Worm (Caenorhabditis elegans) whole organism, L4 larva: ENCODE data around the gene ndub-5.
A peak's percentile ranks its signal among the peaks of the same experiment; 100 is the strongest.

Experiments
- D1046.2 ChIP-seq: fragments of 200-800 bp; sonication (Bioruptor generic); IDR thresholded peaks from 2 replicates; pipeline ENCODE4 v1.3.6; 2022; ENCODE audit warnings: missing genetic modification characterization, missing compliant biosample characterization
- F26F4.8 ChIP-seq: fragments of 200-800 bp; sonication (Bioruptor generic); conservative IDR thresholded peaks from 2 replicates; pipeline ENCODE4 v1.3.6; 2022; ENCODE audit warnings: missing genetic modification characterization, missing compliant biosample characterization
- F44E2.7 ChIP-seq: fragments of 200-800 bp; sonication (Bioruptor generic); IDR thresholded peaks from 2 replicates; pipeline ENCODE4 v2.1.2; 2022; ENCODE audit warnings: missing genetic modification characterization, missing compliant biosample characterization
- F49E8.2 ChIP-seq: sonication (generic microtip); optimal IDR thresholded peaks from 2 replicates; lab custom pipeline; 2016; ENCODE audit warnings: missing compliant biosample characterization, mild to moderate bottlenecking, missing genetic modification characterization, borderline replicate concordance
- R02D3.7 ChIP-seq: fragments of 150-350 bp; sonication (generic microtip); optimal IDR thresholded peaks from 3 replicates; lab custom pipeline; 2014; ENCODE audit warnings: missing biosample characterization, missing genetic modification characterization
- T26A8.4 ChIP-seq: fragments of 200-800 bp; sonication (Bioruptor generic); IDR thresholded peaks from 2 replicates; pipeline ENCODE4 v1.3.6; 2022; ENCODE audit warnings: missing genetic modification characterization, missing compliant biosample characterization
- Y105C5A.15 ChIP-seq: fragments of 200-800 bp; sonication (Bioruptor generic); IDR thresholded peaks from 2 replicates; pipeline ENCODE4 v1.3.6; 2022; ENCODE audit warnings: missing genetic modification characterization, missing compliant biosample characterization
- Y48G9A.11 ChIP-seq: fragments of 200-800 bp; sonication (Bioruptor generic); IDR thresholded peaks from 2 replicates; pipeline ENCODE4 v1.3.6; 2022; ENCODE audit warnings: missing genetic modification reagents, missing genetic modification characterization, missing compliant biosample characterization
- ZK337.2 ChIP-seq: fragments of 200-800 bp; sonication (Bioruptor generic); IDR thresholded peaks from 2 replicates; pipeline ENCODE4 v1.3.6; 2022; ENCODE audit warnings: missing genetic modification reagents, missing genetic modification characterization, missing compliant biosample characterization
- ZK546.5 ChIP-seq, 2 experiments: sonication (generic microtip); optimal IDR thresholded peaks; 2 replicates each; lab custom pipeline; 2017; ENCODE audit warnings: missing biosample characterization in 2 of 2, missing genetic modification characterization in 2 of 2
- arid-1 ChIP-seq: fragments of 200-800 bp; sonication (Bioruptor generic); conservative IDR thresholded peaks from 2 replicates; pipeline ENCODE4 v1.3.6; 2022; ENCODE audit warnings: missing genetic modification reagents, missing genetic modification characterization, missing compliant biosample characterization
- attf-4 ChIP-seq: sonication (generic microtip); optimal IDR thresholded peaks from 3 replicates; lab custom pipeline; 2017; ENCODE audit warnings: missing biosample characterization, missing genetic modification characterization
- ceh-32 ChIP-seq: sonication (generic microtip); optimal IDR thresholded peaks from 2 replicates; lab custom pipeline; 2016; ENCODE audit warnings: mild to moderate bottlenecking, missing genetic modification characterization, missing compliant biosample characterization; ENCODE audit not compliant: poor library complexity
- ceh-62 ChIP-seq: sonication (generic microtip); optimal IDR thresholded peaks from 2 replicates; lab custom pipeline; 2017; ENCODE audit warnings: missing biosample characterization, missing genetic modification characterization
- ceh-82 ChIP-seq: sonication (generic microtip); optimal IDR thresholded peaks from 2 replicates; lab custom pipeline; 2017; ENCODE audit warnings: missing biosample characterization, missing genetic modification characterization
- ctbp-1 ChIP-seq: fragments of 200-800 bp; sonication (Bioruptor generic); IDR thresholded peaks from 2 replicates; pipeline ENCODE4 v1.3.6; 2022; ENCODE audit warnings: missing genetic modification reagents, missing genetic modification characterization, missing compliant biosample characterization
- daf-12 ChIP-seq: fragments of 150-350 bp; optimal IDR thresholded peaks from 2 replicates; lab custom pipeline; 2014; ENCODE audit warnings: missing biosample characterization, missing genetic modification reagents, missing genetic modification characterization
- daf-16 ChIP-seq, 3 experiments: sonication (generic microtip); optimal IDR thresholded peaks; 2 replicates each; lab custom pipeline; 2016 to 2017; ENCODE audit warnings: missing genetic modification characterization in 3 of 3, missing genetic modification reagents in 3 of 3, mild to moderate bottlenecking in 2 of 3, missing compliant biosample characterization in 2 of 3, missing biosample characterization in 1 of 3, moderate library complexity in 1 of 3
- dmd-8 ChIP-seq: fragments of 200-800 bp; sonication (Bioruptor generic); IDR thresholded peaks from 2 replicates; pipeline ENCODE4 v1.3.6; 2022; ENCODE audit warnings: missing genetic modification characterization, missing compliant biosample characterization
- dve-1 ChIP-seq: sonication (generic microtip); optimal IDR thresholded peaks from 2 replicates; lab custom pipeline; 2017; ENCODE audit warnings: antibody characterized with exemption, mild to moderate bottlenecking, missing genetic modification characterization, missing compliant biosample characterization; ENCODE audit not compliant: insufficient read depth
- fos-1 ChIP-seq: fragments of 150-350 bp; optimal IDR thresholded peaks from 2 replicates; lab custom pipeline; 2014; ENCODE audit warnings: missing biosample characterization, missing genetic modification characterization
- hif-1 ChIP-seq, 2 experiments: sonication (generic microtip); optimal IDR thresholded peaks; 2 replicates each; lab custom pipeline; 2016 to 2017; ENCODE audit warnings: missing compliant biosample characterization in 2 of 2, missing genetic modification characterization in 2 of 2, missing genetic modification reagents in 2 of 2, missing genotype in 2 of 2, mild to moderate bottlenecking in 1 of 2
- hlh-11 ChIP-seq: fragments of 200-800 bp; sonication (Bioruptor generic); optimal IDR thresholded peaks from 2 replicates; lab custom pipeline; 2018; ENCODE audit warnings: mild to moderate bottlenecking, missing genetic modification characterization, missing compliant biosample characterization
- hlh-30 ChIP-seq: sonication (generic microtip); optimal IDR thresholded peaks from 2 replicates; lab custom pipeline; 2017; ENCODE audit warnings: antibody characterized with exemption, mild to moderate bottlenecking, missing genetic modification characterization, missing compliant biosample characterization; ENCODE audit not compliant: insufficient read depth
- hmg-1.1 ChIP-seq: fragments of 200-800 bp; sonication (Bioruptor generic); IDR thresholded peaks from 2 replicates; pipeline ENCODE4 v1.3.6; 2022; ENCODE audit warnings: missing genetic modification reagents, missing genetic modification characterization, missing compliant biosample characterization
- lim-7 ChIP-seq: fragments of 200-800 bp; sonication (Bioruptor generic); IDR thresholded peaks from 2 replicates; pipeline ENCODE4 v1.3.6; 2022; ENCODE audit warnings: missing genetic modification characterization, missing compliant biosample characterization
- lin-13 ChIP-seq: fragments of 150-350 bp; optimal IDR thresholded peaks from 2 replicates; lab custom pipeline; 2014; ENCODE audit warnings: missing biosample characterization, missing genetic modification reagents, missing genetic modification characterization
- lin-39 ChIP-seq: fragments of 150-350 bp; optimal IDR thresholded peaks from 2 replicates; lab custom pipeline; 2014; ENCODE audit warnings: missing biosample characterization, missing genetic modification reagents, missing genetic modification characterization
- lir-3 ChIP-seq: sonication (generic microtip); optimal IDR thresholded peaks from 2 replicates; lab custom pipeline; 2016; ENCODE audit warnings: mild to moderate bottlenecking, missing genetic modification characterization, missing compliant biosample characterization
- lsy-2 ChIP-seq, 2 experiments: fragments of 150-350 bp in 1 of 2; sonication (generic microtip) in 1 of 2; optimal IDR thresholded peaks; 2 replicates each; lab custom pipeline; 2014 to 2017; ENCODE audit warnings: missing biosample characterization in 2 of 2, missing genetic modification characterization in 2 of 2
- mdl-1 ChIP-seq, 2 experiments: fragments of 150-350 bp in 1 of 2; sonication (generic microtip) in 1 of 2; optimal IDR thresholded peaks; 2 replicates each; lab custom pipeline; 2014 to 2017; ENCODE audit warnings: missing biosample characterization in 2 of 2, missing genetic modification characterization in 2 of 2
- mep-1 ChIP-seq: fragments of 150-350 bp; sonication (generic microtip); optimal IDR thresholded peaks from 3 replicates; lab custom pipeline; 2014; ENCODE audit warnings: missing biosample characterization, missing genetic modification characterization
- mes-2 ChIP-seq: sonication (generic microtip); optimal IDR thresholded peaks from 2 replicates; lab custom pipeline; 2016; ENCODE audit warnings: missing genotype, mild to moderate bottlenecking, missing genetic modification characterization, missing compliant biosample characterization; ENCODE audit not compliant: poor library complexity, severe bottlenecking
- nhr-10 ChIP-seq: fragments of 150-350 bp; optimal IDR thresholded peaks from 2 replicates; lab custom pipeline; 2014; ENCODE audit warnings: missing biosample characterization, missing genetic modification characterization
- nhr-25 ChIP-seq: sonication (generic microtip); optimal IDR thresholded peaks from 2 replicates; lab custom pipeline; 2017; ENCODE audit warnings: missing genetic modification characterization, mild to moderate bottlenecking, missing compliant biosample characterization, antibody characterized with exemption, moderate library complexity, borderline replicate concordance; ENCODE audit not compliant: insufficient read depth
- nhr-48 ChIP-seq: sonication (generic microtip); optimal IDR thresholded peaks from 2 replicates; lab custom pipeline; 2016; ENCODE audit warnings: mild to moderate bottlenecking, missing genetic modification characterization, missing compliant biosample characterization
- nhr-76 ChIP-seq: fragments of 150-350 bp; optimal IDR thresholded peaks from 2 replicates; lab custom pipeline; 2014; ENCODE audit warnings: missing biosample characterization, missing genetic modification characterization
- php-3 ChIP-seq: fragments of 200-800 bp; sonication (Bioruptor generic); IDR thresholded peaks from 2 replicates; pipeline ENCODE4 v1.3.6; 2022; ENCODE audit warnings: missing genetic modification reagents, missing genetic modification characterization, missing compliant biosample characterization
- sdz-12 ChIP-seq: fragments of 200-800 bp; sonication (Bioruptor generic); optimal IDR thresholded peaks from 2 replicates; lab custom pipeline; 2018; ENCODE audit warnings: mild to moderate bottlenecking, missing genetic modification characterization, missing compliant biosample characterization
- snpc-4 ChIP-seq: fragments of 150-350 bp; optimal IDR thresholded peaks from 2 replicates; lab custom pipeline; 2014; ENCODE audit warnings: missing biosample characterization, missing genetic modification characterization
- spr-1 ChIP-seq: sonication (generic microtip); optimal IDR thresholded peaks from 2 replicates; lab custom pipeline; 2016; ENCODE audit warnings: mild to moderate bottlenecking, missing genetic modification characterization, missing compliant biosample characterization
- vab-7 ChIP-seq: fragments of 200-800 bp; sonication (Bioruptor generic); IDR thresholded peaks from 2 replicates; pipeline ENCODE4 v1.3.6; 2022; ENCODE audit warnings: missing genetic modification reagents, missing genetic modification characterization, missing compliant biosample characterization
- zag-1 ChIP-seq: fragments of 150-350 bp; optimal IDR thresholded peaks from 2 replicates; lab custom pipeline; 2014; ENCODE audit warnings: missing biosample characterization, missing genetic modification characterization
- zfp-2 ChIP-seq: sonication (generic microtip); optimal IDR thresholded peaks from 2 replicates; lab custom pipeline; 2016; ENCODE audit warnings: mild to moderate bottlenecking, missing genetic modification characterization, missing compliant biosample characterization
- zfp-3 ChIP-seq: fragments of 200-800 bp; sonication (Bioruptor generic); conservative IDR thresholded peaks from 2 replicates; pipeline ENCODE4 v1.3.6; 2022; ENCODE audit warnings: missing genetic modification reagents, missing genetic modification characterization, missing compliant biosample characterization

ndub-5 gene

DNA sequence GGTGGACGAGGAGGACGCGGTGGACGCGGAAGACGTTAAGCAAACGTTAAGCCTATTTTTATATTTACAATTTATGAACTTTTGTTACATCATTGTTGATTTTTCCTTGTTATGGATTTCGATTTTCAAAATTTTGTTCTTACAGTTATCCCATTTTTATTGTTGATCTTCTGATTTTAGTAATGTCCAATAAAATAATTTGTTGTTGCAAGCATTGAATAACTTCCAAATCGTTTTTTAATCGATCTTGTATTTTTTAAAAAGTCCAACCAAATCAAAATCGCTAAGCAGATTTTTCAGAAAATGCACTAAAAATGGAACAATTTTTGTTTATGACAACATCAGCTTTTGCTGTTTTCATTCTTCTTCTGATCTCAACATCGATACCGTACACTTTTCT lies 26.7 kb upstream of the ndub-5 start, which contains the start of gene zipt-3:
TSS of gene zipt-3 (plus strand) at position 301 of the 400 bp plus-strand sequence.
- TF ChIP-seq mdl-1 (tag; optimal IDR thresholded peaks at IDR 0.05; lab: Kevin White, UChicago): no peak
- no peak for TF ChIP-seq Y105C5A.15 (GFP tag; lab: Robert Waterston, UW)
- TF ChIP-seq ZK546.5 (tag; optimal IDR thresholded peaks at IDR 0.05; lab: Kevin White, UChicago): no peak
- TF ChIP-seq zfp-2 (tag; lab: Kevin White, UChicago): no peak
- TF ChIP-seq lim-7 (GFP tag; lab: Robert Waterston, UW): no peak
- no peak for TF ChIP-seq attf-4
- TF ChIP-seq F49E8.2 (tag; lab: Kevin White, UChicago): no peak
- TF ChIP-seq zfp-3: no peak
- TF ChIP-seq sdz-12: no peak
- TF ChIP-seq spr-1 (tag; lab: Kevin White, UChicago): no peak
- TF ChIP-seq daf-12 (tag; lab: Kevin White, UChicago): no peak
- no peak for TF ChIP-seq arid-1
- no peak for TF ChIP-seq hmg-1.1 (GFP tag; lab: Robert Waterston, UW)
- TF ChIP-seq T26A8.4: no peak
- TF ChIP-seq ctbp-1 (GFP tag; lab: Robert Waterston, UW): no peak
- TF ChIP-seq ceh-82: no peak
- no peak for TF ChIP-seq lir-3
- TF ChIP-seq ceh-62 (tag; lab: Kevin White, UChicago): no peak
- TF ChIP-seq dmd-8 (GFP tag; lab: Robert Waterston, UW): no peak
- TF ChIP-seq nhr-10 (tag; lab: Kevin White, UChicago): no peak
- TF ChIP-seq, all 104 proteins: peak for 0

DNA sequence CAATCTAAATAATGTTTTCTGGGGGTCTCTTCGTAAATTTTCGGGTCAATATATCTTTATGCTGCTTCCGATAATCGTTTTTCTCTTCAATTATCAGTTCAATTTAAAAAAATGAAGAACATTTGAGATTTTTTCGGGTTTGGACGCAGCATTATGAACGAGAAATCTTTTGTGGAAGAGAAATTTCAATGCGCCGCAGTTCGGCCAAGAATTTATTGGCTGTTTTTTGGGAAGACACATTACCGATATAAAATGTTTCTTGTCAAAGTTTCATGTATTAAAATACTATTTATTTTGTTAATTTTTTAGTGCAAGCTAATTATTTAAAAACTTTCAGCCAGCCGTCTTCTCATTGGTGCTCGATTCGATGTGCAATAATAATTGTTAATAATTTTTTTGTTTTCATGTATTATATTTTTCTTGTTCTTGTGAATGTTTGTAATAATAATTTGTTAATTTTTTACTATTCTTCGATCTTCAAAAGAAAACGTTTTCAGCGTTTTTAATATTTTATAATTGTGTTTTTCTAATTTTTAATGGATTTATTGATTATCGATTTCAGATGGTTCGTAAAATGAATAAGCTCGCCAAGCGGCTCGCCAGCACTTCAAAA lies 24.7 kb upstream of the ndub-5 start, which contains the start of the genes C18A3.10 and C18A3.3:
TSS of gene C18A3.10 (minus strand) at position 101 of the 613 bp plus-strand sequence.
TSS of gene C18A3.3 (plus strand) at position 563 of the 613 bp plus-strand sequence.
- TF ChIP-seq dve-1 (tag; lab: Kevin White, UChicago) (no peak), mes-2 (peak; percentile 59), R02D3.7 (tag; lab: Kevin White, UChicago) (no peak)

DNA sequence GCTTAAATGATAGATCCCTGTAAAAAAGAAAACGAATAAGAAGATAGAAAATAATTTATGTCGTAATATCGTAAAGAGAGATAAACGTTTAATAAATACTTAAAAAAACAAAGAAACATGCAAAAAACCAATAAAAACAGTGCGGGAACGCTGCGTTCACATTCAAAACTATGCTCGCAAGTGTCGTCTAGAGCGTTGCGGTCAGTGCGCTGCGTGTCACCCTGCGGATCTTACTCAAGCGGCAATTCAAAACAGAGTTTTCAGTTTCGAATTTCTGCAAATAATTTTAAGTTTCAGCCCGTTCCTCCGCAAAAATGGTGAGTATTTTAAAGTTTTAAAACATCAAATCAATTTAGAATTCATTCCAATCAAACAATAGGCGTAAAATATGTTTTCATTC lies 23.7 kb upstream of the ndub-5 start, which contains the start of the genes tiar-1 and lelo-4:
TSS of gene tiar-1 (minus strand) at position 17 of the 400 bp plus-strand sequence.
TSS of gene lelo-4 (plus strand) at position 118 of the 400 bp plus-strand sequence.
- TF ChIP-seq php-3 (GFP tag; lab: Robert Waterston, UW): 0 out of 2 replicates have a peak, but pooled peaks have one; percentile 14
- no peak for TF ChIP-seq Y48G9A.11
- no peak for TF ChIP-seq zag-1 (tag; lab: Kevin White, UChicago)
- no peak for TF ChIP-seq D1046.2 (GFP tag; lab: Robert Waterston, UW)
- no peak for TF ChIP-seq fos-1 (tag; lab: Kevin White, UChicago)
- TF ChIP-seq ceh-32 (tag; lab: Kevin White, UChicago): no peak
- peak in 1 of 2 experiments; percentile 45 for TF ChIP-seq hif-1 (tag; optimal IDR thresholded peaks at IDR 0.05; lab: Kevin White, UChicago)
- peak in 1 of 2 experiments; percentile 83 for TF ChIP-seq lsy-2 (tag; optimal IDR thresholded peaks at IDR 0.05; lab: Kevin White, UChicago)
- TF ChIP-seq lin-13 (GFP tag; lab: Kevin White, UChicago): peak; percentile 64
- TF ChIP-seq nhr-25 (tag; lab: Kevin White, UChicago): no peak
- TF ChIP-seq mep-1 (tag; lab: Kevin White, UChicago): peak; percentile 55
- TF ChIP-seq daf-12 (tag; lab: Kevin White, UChicago): no peak
- TF ChIP-seq vab-7 (GFP tag; lab: Robert Waterston, UW): no peak
- TF ChIP-seq hmg-1.1 (GFP tag; lab: Robert Waterston, UW): peak; percentile 44; the same call in 1 of the 2 replicates
- no peak for TF ChIP-seq ZK337.2 (GFP tag; lab: Robert Waterston, UW)
- no peak for TF ChIP-seq ceh-82
- 0 out of 2 replicates have a peak, but pooled peaks have one; percentile 27 for TF ChIP-seq arid-1
- TF ChIP-seq R02D3.7 (tag; lab: Kevin White, UChicago): no peak
- no peak for TF ChIP-seq ctbp-1 (GFP tag; lab: Robert Waterston, UW)
- TF ChIP-seq nhr-76: no peak
- no peak for TF ChIP-seq snpc-4 (tag; lab: Kevin White, UChicago)
- TF ChIP-seq daf-16 (GFP tag; optimal IDR thresholded peaks at IDR 0.05; lab: Kevin White, UChicago): no peak
- TF ChIP-seq daf-16 (tag; optimal IDR thresholded peaks at IDR 0.05; lab: Kevin White, UChicago): peak; percentile 48
- TF ChIP-seq lin-39: no peak
- TF ChIP-seq ZK546.5 (tag; optimal IDR thresholded peaks at IDR 0.05; lab: Kevin White, UChicago): peak in 1 of 2 experiments; percentile 84
- TF ChIP-seq hlh-30 (tag; lab: Kevin White, UChicago): peak; percentile 51
- no peak for TF ChIP-seq F26F4.8 (GFP tag; lab: Robert Waterston, UW)
- peak; percentile 44 for TF ChIP-seq hlh-11 (tag; lab: Kevin White, UChicago)
- no peak for TF ChIP-seq F44E2.7 (GFP tag; lab: Robert Waterston, UW)
- TF ChIP-seq nhr-48: no peak
